Worm (Caenorhabditis elegans): Measurements from ENCODE around the gene ceh-53.
A peak's percentile ranks its signal among the peaks of the same experiment; 100 is the strongest.

ceh-53 gene

DNA sequence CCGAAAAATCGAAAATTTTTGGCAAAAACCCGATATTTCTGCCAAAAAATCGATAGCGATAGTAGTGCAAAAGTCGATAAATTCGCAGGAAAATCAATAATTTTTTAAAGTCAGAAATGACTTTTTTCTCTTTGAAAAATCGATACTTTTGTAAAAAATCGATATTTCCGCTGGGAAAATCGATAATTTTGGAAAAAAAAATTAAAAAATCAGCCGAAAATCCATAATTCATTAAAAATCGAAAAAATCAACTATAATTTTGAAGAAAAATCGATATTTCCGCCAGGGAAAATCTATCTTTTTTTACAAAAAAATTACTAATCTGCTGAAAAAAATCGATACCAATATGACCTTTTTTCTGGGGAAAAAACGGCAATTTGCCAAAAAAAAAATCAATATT lies 33.5 kb downstream of the ceh-53 start:
- TF ChIP-seq Y67H2A.10 (GFP tag; conservative IDR thresholded peaks at IDR 0.05) (no peak), lin-40 (tag; optimal IDR thresholded peaks at IDR 0.05) (no peak), hmg-20 (GFP tag; IDR thresholded peaks at IDR 0.05) (no peak), rpc-1 (optimal IDR thresholded peaks at IDR 0.05) (no peak), rpc-1 (tag; optimal IDR thresholded peaks at IDR 0.05) (no peak), attf-6 (GFP tag; IDR thresholded peaks at IDR 0.05) (no peak), akir-1 (GFP tag; optimal IDR thresholded peaks at IDR 0.05) (no peak), ztf-28 (GFP tag; IDR thresholded peaks at IDR 0.05) (no peak), mcd-1 (GFP tag; IDR thresholded peaks at IDR 0.05) (no peak), tbp1 (GFP tag; optimal IDR thresholded peaks at IDR 0.05) (no peak), hmg-1.2 (GFP tag; IDR thresholded peaks at IDR 0.05) (no peak), snpc-1.3 (tag; optimal IDR thresholded peaks at IDR 0.05; ENCODE audit: insufficient read depth) (no peak), dox-1 (GFP tag; IDR thresholded peaks at IDR 0.05) (no peak), rcor-1 (GFP tag; IDR thresholded peaks at IDR 0.05) (no peak), fkh-3 (tag; optimal IDR thresholded peaks at IDR 0.05) (no peak)

DNA sequence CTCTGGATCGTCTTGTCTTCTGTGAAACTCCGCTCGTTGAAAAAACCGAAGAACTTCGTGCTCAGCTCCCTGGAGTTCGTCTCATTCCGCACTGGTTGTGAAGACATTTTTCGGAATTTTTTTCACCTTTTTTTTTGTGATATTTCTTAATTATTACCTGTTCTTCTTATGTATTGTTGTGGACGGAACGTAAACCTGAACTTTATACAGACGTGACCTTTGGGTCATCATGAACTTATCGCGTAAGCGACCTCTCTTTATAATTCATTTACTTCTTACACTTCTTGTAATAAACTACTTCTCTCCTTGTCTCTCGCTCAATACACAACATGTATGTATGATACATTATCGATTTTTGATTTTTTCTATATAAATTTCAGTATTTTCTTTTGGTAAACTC lies 34.2 kb downstream of the ceh-53 start, which contains the start of gene M57.1:
M57.1 (plus strand) TSS at position 301 of the 400 bp plus-strand sequence.
- TF ChIP-seq B0336.3 (GFP tag; IDR thresholded peaks at IDR 0.05) (no peak), zim-3 (tag; optimal IDR thresholded peaks at IDR 0.05) (no peak)

DNA sequence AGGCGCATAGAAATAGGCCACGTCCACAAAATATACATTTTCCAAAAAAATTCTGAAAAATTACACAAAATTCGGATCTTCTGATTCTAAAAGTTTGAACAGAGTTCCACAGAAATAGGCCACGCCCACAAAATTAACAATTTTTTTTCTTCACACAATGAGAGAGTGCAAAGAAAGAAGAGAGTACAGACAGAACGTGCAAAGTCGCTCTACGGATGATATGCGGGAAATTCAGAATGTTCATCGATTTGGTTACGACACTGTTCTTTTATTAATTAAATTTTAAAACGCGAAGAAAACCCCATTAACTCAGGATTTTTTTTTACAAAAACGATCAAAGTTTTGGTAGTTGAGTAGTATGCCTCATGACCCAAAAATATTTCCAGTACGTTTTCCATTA lies 35.0 kb downstream of the ceh-53 start:
- TF ChIP-seq nhr-27 (tag; optimal IDR thresholded peaks at IDR 0.05) (no peak), hmg-1.2 (GFP tag; IDR thresholded peaks at IDR 0.05) (peak; percentile 49; the same call in 1 of the 2 replicates)

- TF ChIP-seq mcd-1 (GFP tag; IDR thresholded peaks at IDR 0.05) (peak; percentile 31; the same call in 1 of the 2 replicates), F37B4.10 (GFP tag; IDR thresholded peaks at IDR 0.05) (no peak), snpc-1.1 (tag; optimal IDR thresholded peaks at IDR 0.05; ENCODE audit: insufficient read depth) (no peak), efl-1 (GFP tag; optimal IDR thresholded peaks at IDR 0.05) (peak; percentile 45), madf-8 (GFP tag; conservative IDR thresholded peaks at IDR 0.05) (0 out of 2 replicates have a peak, but pooled peaks have one; percentile 28), hmg-1.2 (GFP tag; IDR thresholded peaks at IDR 0.05) (peak; percentile 71; the same call in 1 of the 2 replicates), madf-6 (GFP tag; IDR thresholded peaks at IDR 0.05) (peak; percentile 68), Y53G8AR.9 (GFP tag; conservative IDR thresholded peaks at IDR 0.05) (no peak), F57C9.4 (tag; optimal IDR thresholded peaks at IDR 0.05) (no peak), egl-18 (GFP tag; IDR thresholded peaks at IDR 0.05) (no peak)
Observed at ce11 chrIV:3539253-3539652, 41.2 kb downstream of the ceh-53 start.

ce11 chrIV:3539872-3540271 lies 41.9 kb downstream of the ceh-53 start, which contains the start of gene B0212.3:
Gene B0212.3 (plus strand): TSS chrIV:3540172.
- TF ChIP-seq let-607 (tag; optimal IDR thresholded peaks at IDR 0.05) = no peak

- TF ChIP-seq let-607 (tag; optimal IDR thresholded peaks at IDR 0.05) = no peak
- no peak for TF ChIP-seq F55B11.4 (tag; optimal IDR thresholded peaks at IDR 0.05; ENCODE audit: borderline replicate concordance, insufficient read depth)
Observed at ce11 chrIV:3545060-3545459, 47.1 kb downstream of the ceh-53 start.

DNA sequence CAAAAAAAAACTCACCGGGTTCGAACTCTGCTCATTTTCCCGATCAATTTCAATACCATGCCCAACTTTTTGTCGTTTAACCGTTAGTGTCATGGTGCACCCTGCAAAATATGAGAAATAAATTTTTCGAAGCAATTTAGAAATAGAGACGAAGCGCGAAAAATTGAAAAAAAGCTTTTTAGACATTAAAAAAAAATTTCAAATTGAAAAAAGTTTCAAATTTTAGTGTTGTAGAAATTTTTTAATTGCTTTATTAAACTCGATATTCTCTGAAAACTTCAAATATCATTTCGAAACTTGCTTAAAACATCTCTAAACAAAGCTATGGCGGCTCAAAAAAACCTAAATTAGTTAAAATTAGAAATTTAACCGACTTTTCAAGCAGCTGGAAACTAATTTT lies 49.5 kb downstream of the ceh-53 start, which contains the start of gene nstp-6:
nstp-6 (minus strand) TSS at position 101 of the 400 bp plus-strand sequence.
- TF ChIP-seq akir-1 (GFP tag; optimal IDR thresholded peaks at IDR 0.05) = no peak
- no peak for TF ChIP-seq ama-1 (optimal IDR thresholded peaks at IDR 0.05)
- no peak for TF ChIP-seq ama-1 (GFP tag; optimal IDR thresholded peaks at IDR 0.05)
- TF ChIP-seq B0019.2 (GFP tag; conservative IDR thresholded peaks at IDR 0.05) = no peak
- TF ChIP-seq lir-1 (GFP tag; conservative IDR thresholded peaks at IDR 0.05) = no peak
- TF ChIP-seq F52B5.7 (tag; optimal IDR thresholded peaks at IDR 0.05) = no peak
- no peak for TF ChIP-seq F10E7.11 (tag; optimal IDR thresholded peaks at IDR 0.05)
- no peak for TF ChIP-seq F39B2.1 (GFP tag; IDR thresholded peaks at IDR 0.05)
- no peak for TF ChIP-seq sptf-2 (GFP tag; optimal IDR thresholded peaks at IDR 0.05)
- no peak for TF ChIP-seq F49E8.2 (tag; optimal IDR thresholded peaks at IDR 0.05; ENCODE audit: insufficient read depth)
- TF ChIP-seq D2030.7 (GFP tag; IDR thresholded peaks at IDR 0.05) = no peak
- TF ChIP-seq hlh-26 (GFP tag; conservative IDR thresholded peaks at IDR 0.05) = no peak
- no peak for TF ChIP-seq F55B11.4 (tag; optimal IDR thresholded peaks at IDR 0.05; ENCODE audit: borderline replicate concordance, insufficient read depth)
- no peak for TF ChIP-seq zim-3 (tag; optimal IDR thresholded peaks at IDR 0.05)

Measured in whole organism, young adult.